Fruit fly (Drosophila melanogaster): ENCODE measurements around the gene sog.

dm6 chrX:15615426-15615825 is 17.8 kb downstream of the sog start:
- TF ChIP-seq Dif (GFP tag; optimal IDR thresholded peaks at IDR 0.05; ENCODE audit: partially characterized antibody) (no peak), Hr78 (GFP tag; optimal IDR thresholded peaks at IDR 0.05) (no peak), OdsH (GFP tag; optimal IDR thresholded peaks at IDR 0.05) (peak; percentile 30), fru (GFP tag; optimal IDR thresholded peaks at IDR 0.05) (peak; percentile 37), Abd-B (GFP tag; optimal IDR thresholded peaks at IDR 0.05) (no peak), CrebA (GFP tag; optimal IDR thresholded peaks at IDR 0.05; ENCODE audit: borderline replicate concordance) (no peak), lola (GFP tag; optimal IDR thresholded peaks at IDR 0.05) (no peak), usp (GFP tag; optimal IDR thresholded peaks at IDR 0.05) (no peak), sage (GFP tag; optimal IDR thresholded peaks at IDR 0.05) (no peak)
